Worm (Caenorhabditis elegans): ENCODE results near the gene ell-1.

ce11 chrIV:4390438-4390894 is 3.7 kb upstream of the ell-1 start, which contains the start of the genes rpl-7A and set-21:
- TF ChIP-seq him-1 (tag; optimal IDR thresholded peaks at IDR 0.05) (peak; percentile 73), W03F9.2 (tag; optimal IDR thresholded peaks at IDR 0.05) (peak; percentile 79), dao-5 (tag; optimal IDR thresholded peaks at IDR 0.05) (no peak)
